Fruit fly (Drosophila melanogaster): ENCODE data around the gene GC.
A peak's percentile ranks its signal among the peaks of the same experiment; 100 is the strongest.

Gene GC

DNA sequence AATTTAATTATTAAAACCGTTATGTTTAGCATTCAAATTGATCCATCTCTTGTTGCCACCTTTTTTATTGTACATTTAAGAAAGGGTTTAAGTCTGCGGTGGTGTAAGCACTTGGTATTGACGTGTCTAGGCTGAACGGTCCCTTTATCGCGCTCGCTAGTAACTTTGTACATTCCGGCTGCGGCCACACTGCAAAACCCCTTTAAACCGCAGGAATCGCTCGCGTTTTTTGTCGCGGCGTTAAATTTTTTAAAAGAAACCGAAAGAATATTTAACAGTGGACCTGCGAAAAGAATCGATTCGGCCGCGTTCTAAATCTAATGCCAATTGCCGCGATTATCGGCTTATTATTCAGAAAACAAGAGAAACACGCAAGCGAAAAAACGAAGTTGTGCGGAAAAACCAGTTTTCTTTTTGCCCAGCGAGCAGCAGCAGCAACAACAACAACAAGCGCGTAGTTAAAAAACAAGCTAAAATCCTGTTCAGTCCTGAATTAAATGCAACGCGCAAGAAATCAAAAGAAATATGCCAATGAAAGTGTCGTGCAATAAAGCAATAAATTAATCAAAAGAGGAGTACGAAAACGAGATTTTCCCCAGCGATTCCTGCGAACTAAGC lies 52.5 kb downstream of the GC start, which contains the start of gene CG13917:
Gene CG13917 (plus strand): TSS at position 211 of the 618 bp plus-strand sequence.
- peak; percentile 33 for TF ChIP-seq CG17801 (GFP tag; optimal IDR thresholded peaks at IDR 0.05; ENCODE audit: partially characterized antibody)

DNA sequence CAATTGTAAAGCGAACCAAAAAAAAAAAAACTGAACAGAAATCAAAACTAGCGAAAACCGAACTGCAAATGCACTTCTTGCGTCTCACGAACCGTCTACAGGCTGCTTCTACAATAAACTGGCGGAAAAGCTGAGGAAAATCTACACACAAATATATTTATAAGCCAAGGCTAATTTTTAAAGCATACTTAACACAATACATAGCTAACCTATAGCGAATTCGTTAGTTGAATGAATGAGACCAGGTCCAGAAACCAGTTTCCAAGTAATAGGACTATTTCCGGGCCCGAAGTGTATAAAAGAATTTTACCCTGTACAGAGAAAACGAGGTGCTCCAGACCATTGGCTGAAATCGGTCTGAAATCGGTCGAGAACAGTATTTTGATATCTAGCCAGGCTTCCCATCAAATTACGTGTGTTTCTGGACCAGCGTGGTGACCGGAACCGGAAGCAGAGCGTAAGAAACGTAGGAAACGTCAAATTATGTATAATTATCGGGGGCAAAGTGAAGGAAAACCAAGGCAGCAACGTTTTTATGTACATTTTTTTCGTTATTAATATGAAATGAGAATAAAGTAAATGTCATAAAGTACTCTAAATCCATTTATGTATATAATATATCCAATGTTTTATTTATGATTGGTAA lies 53.2 kb downstream of the GC start:
- no peak for TF ChIP-seq CG17801 (GFP tag; optimal IDR thresholded peaks at IDR 0.05; ENCODE audit: partially characterized antibody)

DNA sequence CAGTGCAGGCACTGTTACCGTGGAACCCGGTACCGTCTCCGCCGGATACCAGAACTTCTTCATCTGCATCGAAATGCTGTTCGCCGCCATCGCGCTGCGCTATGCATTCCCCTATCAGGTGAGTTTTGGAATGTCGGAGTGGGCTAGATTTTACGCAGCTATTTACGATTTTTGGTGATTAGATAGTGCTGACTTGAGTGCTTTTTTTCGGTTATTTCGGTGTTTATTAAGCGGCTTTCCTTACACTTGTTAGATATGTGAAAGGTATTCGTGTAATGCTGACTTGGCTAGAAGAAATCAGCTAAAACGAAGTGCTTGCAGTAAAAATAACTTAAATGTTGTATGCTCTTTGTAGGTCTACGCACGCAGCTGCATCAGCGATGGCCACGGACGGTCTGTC lies 55.9 kb downstream of the GC start:
- no peak for TF ChIP-seq CG17801 (GFP tag; optimal IDR thresholded peaks at IDR 0.05; ENCODE audit: partially characterized antibody)

Data from ovary, adult (tissue).